Worm (Caenorhabditis elegans): ENCODE data around the gene capg-2.

DNA sequence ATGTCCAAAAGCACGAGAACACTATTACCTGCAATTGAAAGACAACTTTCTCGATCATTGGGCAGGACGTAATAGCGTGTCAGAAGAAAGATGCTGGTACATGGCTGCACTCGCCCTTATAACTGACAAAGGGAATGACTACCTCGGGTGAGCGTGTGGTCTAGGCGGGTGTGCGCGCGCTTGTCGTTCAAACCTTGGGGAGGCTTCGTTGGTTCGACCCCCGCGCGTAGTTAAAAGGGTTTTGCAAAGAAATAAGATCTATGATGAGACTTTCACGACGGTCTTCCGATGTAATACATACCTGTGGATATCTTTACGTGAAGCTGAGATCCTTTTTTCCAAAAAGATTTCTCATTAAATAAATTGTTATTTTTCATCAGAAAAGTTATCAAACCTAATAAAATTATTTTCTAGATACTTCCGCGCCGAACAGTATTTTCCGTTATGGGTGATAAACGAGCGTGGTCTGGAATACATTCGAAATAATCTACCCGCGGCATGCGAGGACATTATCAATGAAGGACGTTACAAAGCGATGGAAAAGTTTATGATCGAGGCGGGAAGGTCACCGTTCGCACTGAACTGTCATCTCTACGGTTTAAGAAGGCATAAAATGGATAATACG, 31.9 kb downstream of the capg-2 start:
- TF ChIP-seq ceh-16 (tag; optimal IDR thresholded peaks at IDR 0.05) (peak; percentile 37), snpc-4 (tag; optimal IDR thresholded peaks at IDR 0.05) (no peak), ZK546.5 (tag; optimal IDR thresholded peaks at IDR 0.05) (peak; percentile 7), nhr-237 (tag; optimal IDR thresholded peaks at IDR 0.05) (no peak), nhr-28 (tag; optimal IDR thresholded peaks at IDR 0.05) (peak; percentile 56), ztf-11 (tag; optimal IDR thresholded peaks at IDR 0.05) (peak; percentile 42), elt-3 (tag; optimal IDR thresholded peaks at IDR 0.05) (peak in 2 of 3 experiments; percentile 28 to 77), unc-62 (GFP tag; optimal IDR thresholded peaks at IDR 0.05) (peak; percentile 13), ama-1 (optimal IDR thresholded peaks at IDR 0.05) (peak; percentile 88), egl-27 (tag; optimal IDR thresholded peaks at IDR 0.05) (peak; percentile 1)

Measured in whole organism, L3 larva.